Worm (Caenorhabditis elegans) whole organism, L4/young adult: ENCODE results near the gene Y66A7A.9.

Experiments
- dao-5 ChIP-seq: sonication (generic microtip); optimal IDR thresholded peaks from 2 replicates; lab custom pipeline; 2016; ENCODE audit warnings: missing genotype, missing genetic modification characterization, moderate library complexity, missing compliant biosample characterization
- him-1 ChIP-seq: sonication (generic microtip); optimal IDR thresholded peaks from 2 replicates; lab custom pipeline; 2016; ENCODE audit warnings: missing genotype, missing genetic modification reagents, missing genetic modification characterization, missing compliant biosample characterization

DNA sequence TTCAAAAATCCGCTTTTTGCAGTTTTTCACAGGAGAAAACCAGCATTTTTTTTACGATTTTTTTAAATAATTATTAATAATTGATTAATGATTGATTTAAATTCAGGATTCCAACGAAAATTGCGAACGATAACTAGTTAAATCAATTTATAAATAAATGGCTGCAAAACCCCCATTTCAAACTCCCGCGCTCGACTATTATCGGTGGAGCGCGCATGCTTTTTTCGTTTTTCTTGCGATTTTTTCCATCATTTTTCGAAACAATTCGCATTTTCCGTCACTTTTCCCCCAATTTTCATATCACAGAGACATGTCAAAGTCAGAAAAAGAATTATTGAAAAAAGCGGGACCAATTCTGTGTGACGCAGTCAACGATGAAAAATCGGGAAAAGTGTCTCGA is 46.7 kb downstream of the Y66A7A.9 start, which contains the start of gene Y66D12A.10:
- TF ChIP-seq dao-5 (tag; lab: Kevin White, UChicago) (no peak), him-1 (tag; lab: Kevin White, UChicago) (no peak)
